Fruit fly (Drosophila melanogaster) whole organism, prepupa: ENCODE measurements around the gene GstD8.

Experiments used
- CG11294 ChIP-seq: fragments of 200-800 bp; sonication (Bioruptor generic); IDR thresholded peaks from 2 replicates; pipeline ENCODE4 v1.3.6; 2022; ENCODE audit warnings: missing biosample characterization, missing genetic modification characterization
- vri ChIP-seq: fragments of 200-800 bp; sonication (Bioruptor generic); optimal IDR thresholded peaks from 3 replicates; lab custom pipeline; 2016; ENCODE audit warnings: missing biosample characterization, mild to moderate bottlenecking, missing genetic modification characterization

DNA sequence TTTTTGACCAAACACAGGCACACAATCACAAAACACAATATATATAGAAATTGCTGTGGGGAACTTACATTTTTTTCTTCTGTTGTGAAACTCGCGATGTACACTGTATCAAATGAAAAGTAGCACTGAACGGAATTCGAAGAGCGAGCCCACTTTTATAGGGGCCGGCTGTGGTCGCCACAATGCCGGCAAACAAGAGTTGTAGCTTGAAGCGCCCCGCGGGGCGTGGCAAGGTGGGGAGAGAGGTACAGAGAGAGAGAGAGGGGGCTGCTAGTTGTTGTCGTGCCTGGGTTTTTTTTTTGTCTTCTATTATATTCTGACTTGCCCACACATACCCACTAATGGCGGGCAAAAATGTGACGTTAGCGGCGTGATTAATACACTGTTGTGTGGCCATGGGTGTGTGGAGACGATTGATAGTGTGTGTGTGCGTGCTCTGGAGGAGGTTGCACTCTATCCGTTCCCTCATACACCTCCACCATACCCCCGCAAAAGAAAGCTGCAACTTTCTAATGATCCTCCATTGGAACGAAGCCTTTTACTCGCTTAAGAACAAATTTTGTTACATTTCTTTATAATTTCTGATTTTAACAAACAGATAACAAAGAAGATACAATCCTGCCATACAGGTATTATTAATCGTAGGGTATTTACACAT lies 10.5 kb upstream of the GstD8 start, which contains the start of gene GstD1:
- TF ChIP-seq vri (GFP tag; lab: Kevin White, UChicago) (peak; percentile 49), CG11294 (GFP tag; lab: Robert Waterston, UW) (peak; percentile 59)
